Fruit fly (Drosophila melanogaster): ENCODE results near the gene Svip.

Gene Svip

DNA sequence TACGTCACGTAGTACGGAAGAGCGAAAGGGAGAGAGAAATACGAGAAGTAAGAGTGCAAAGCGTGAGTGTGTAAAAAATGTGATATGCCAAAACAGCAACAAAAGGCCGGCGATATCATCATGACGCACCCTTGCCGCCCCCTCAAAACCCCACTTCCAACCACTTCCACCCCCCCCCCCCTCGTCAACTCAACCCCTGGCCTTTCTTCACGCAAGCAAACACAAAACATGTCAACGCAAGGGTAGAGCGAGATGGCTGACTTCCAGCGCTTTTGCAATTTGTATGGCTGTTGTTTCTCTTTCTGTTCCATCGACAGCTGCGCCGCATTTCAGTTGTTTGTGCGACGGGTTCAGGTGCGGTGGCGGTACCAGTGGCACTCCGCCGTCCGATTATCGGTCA is 23.1 kb upstream of the Svip start (continued):
- TF ChIP-seq CG6163 (GFP tag; IDR thresholded peaks at IDR 0.05) (peak; percentile 79; the same call in 2 of the 3 replicates), cyc (GFP tag; optimal IDR thresholded peaks at IDR 0.05) (no peak), CG31627 (GFP tag; optimal IDR thresholded peaks at IDR 0.05) (no peak), Hr4 (GFP tag; optimal IDR thresholded peaks at IDR 0.05) (no peak), vri (GFP tag; optimal IDR thresholded peaks at IDR 0.05) (peak; percentile 21), acj6 (GFP tag; optimal IDR thresholded peaks at IDR 0.05) (no peak), CG7368 (GFP tag; optimal IDR thresholded peaks at IDR 0.05) (peak; percentile 32), Hr38 (GFP tag; optimal IDR thresholded peaks at IDR 0.05) (no peak)

DNA sequence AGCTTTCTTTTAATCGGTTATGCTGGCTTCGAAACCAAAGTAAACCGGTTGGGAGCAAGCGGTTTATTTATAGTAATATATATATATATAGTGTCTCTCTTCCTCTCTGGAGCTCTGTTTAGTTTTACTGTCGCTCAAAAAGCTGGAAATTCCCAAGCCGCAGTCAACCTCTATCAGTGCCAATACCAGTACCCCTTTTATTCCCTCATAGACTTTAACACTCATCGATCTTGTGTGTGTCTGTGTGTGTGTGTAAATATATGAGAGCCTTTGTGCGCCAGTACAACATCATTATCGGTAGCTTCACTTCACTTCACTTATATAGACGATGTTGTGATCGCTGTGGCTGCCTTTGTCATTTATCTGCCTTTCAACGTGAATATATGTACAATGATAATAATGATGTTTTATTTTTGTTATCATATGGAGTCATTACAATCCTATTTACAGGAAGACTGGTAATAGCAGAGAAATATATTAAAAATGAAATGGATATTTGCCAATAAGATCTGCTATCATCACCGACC is 20.8 kb upstream of the Svip start:
- TF ChIP-seq ss (GFP tag; optimal IDR thresholded peaks at IDR 0.05) (peak in 1 of 2 experiments; percentile 42), svp (GFP tag) (peak; percentile 72), Blimp-1 (GFP tag; optimal IDR thresholded peaks at IDR 0.05) (no peak), dsx (GFP tag; optimal IDR thresholded peaks at IDR 0.05; ENCODE audit: poor library complexity, severe bottlenecking) (peak; percentile 6), cyc (GFP tag; optimal IDR thresholded peaks at IDR 0.05) (no peak), Sox102F (GFP tag; optimal IDR thresholded peaks at IDR 0.05) (peak; percentile 5), CG15336 (GFP tag; IDR thresholded peaks at IDR 0.05) (0 out of 2 replicates have a peak, but pooled peaks have one; percentile 20), acj6 (GFP tag; optimal IDR thresholded peaks at IDR 0.05) (no peak), achi (GFP tag; optimal IDR thresholded peaks at IDR 0.05) (no peak), Ets96B (tag; optimal IDR thresholded peaks at IDR 0.05) (no peak), CG9139 (GFP tag; optimal IDR thresholded peaks at IDR 0.05) (peak; percentile 38), Sox14 (GFP tag; optimal IDR thresholded peaks at IDR 0.05) (peak; percentile 48), Lpt (GFP tag; optimal IDR thresholded peaks at IDR 0.05) (peak; percentile 26), CG11762 (GFP tag; optimal IDR thresholded peaks at IDR 0.05; ENCODE audit: insufficient read depth) (no peak), CG6163 (GFP tag; IDR thresholded peaks at IDR 0.05) (0 out of 3 replicates have a peak, but pooled peaks have one; percentile 37), lz (GFP tag; optimal IDR thresholded peaks at IDR 0.05) (no peak), fkh (GFP tag; optimal IDR thresholded peaks at IDR 0.05) (peak; percentile 10), Ets21C (GFP tag; optimal IDR thresholded peaks at IDR 0.05) (no peak), CG34406 (GFP tag; optimal IDR thresholded peaks at IDR 0.05) (no peak), fd59A (GFP tag; optimal IDR thresholded peaks at IDR 0.05) (no peak), CG16779 (tag; optimal IDR thresholded peaks at IDR 0.05) (peak; percentile 16), CG6276 (GFP tag; optimal IDR thresholded peaks at IDR 0.05) (no peak)

DNA sequence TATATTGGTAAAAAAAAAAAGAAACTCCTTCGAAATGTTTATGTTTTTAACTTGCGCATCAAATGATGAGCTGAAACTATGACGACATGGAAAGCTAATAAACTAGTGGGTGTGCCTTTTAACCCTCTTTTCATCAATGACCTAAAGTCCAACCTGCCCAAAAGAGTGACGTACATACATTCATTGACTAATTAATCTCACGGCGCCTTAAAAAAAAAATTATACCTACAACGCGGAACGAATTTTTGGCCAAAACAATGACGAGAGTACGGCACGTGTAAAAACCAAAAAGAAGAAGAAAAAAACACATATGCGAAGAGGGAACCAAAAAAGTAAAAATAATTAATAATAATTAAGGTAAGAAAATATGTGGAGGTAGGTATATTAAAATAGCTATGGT is 20.3 kb upstream of the Svip start, which contains the start of gene PGRP-LC:
Gene PGRP-LC, plus strand, starts transcription at position 301 of the 400 bp plus-strand sequence.
- TF ChIP-seq CG8119 (GFP tag; IDR thresholded peaks at IDR 0.05) (no peak), Eip78C (GFP tag) (peak; percentile 32)

DNA sequence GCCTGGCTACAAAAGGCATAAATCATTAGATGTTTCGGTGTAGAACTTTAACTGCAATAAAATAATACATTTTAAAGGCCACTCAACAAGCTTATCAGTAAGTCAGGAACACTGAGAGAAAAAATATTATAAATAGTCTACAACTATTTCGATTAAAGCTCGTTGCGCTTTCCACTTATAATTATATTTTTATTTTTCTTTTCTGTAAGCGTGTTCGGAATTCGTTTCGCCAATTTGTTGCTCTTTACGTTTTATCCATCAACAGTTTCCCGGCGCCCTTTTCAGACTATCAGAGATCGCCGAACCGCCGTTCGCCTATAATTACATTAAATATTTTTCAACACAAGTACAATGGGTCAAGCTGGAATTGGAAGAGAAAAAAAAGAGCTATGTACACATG is 19.8 kb upstream of the Svip start:
- TF ChIP-seq acj6 (GFP tag; optimal IDR thresholded peaks at IDR 0.05) (peak; percentile 20), eg (GFP tag; IDR thresholded peaks at IDR 0.05) (no peak), CG9139 (GFP tag; optimal IDR thresholded peaks at IDR 0.05) (no peak), svp (GFP tag) (peak; percentile 69), Eip75B (GFP tag; optimal IDR thresholded peaks at IDR 0.05) (no peak), CG15336 (GFP tag; IDR thresholded peaks at IDR 0.05) (no peak), cyc (GFP tag; optimal IDR thresholded peaks at IDR 0.05) (no peak), Sox15 (GFP tag; optimal IDR thresholded peaks at IDR 0.05) (peak; percentile 7), Sox14 (GFP tag; optimal IDR thresholded peaks at IDR 0.05) (peak; percentile 3), CG6163 (GFP tag; IDR thresholded peaks at IDR 0.05) (no peak), CG32006 (GFP tag; optimal IDR thresholded peaks at IDR 0.05) (peak; percentile 18), CG11762 (GFP tag; optimal IDR thresholded peaks at IDR 0.05; ENCODE audit: insufficient read depth) (peak; percentile 34), Gug (GFP tag; IDR thresholded peaks at IDR 0.05) (peak; percentile 12; the same call in 1 of the 2 replicates), Hr4 (GFP tag; optimal IDR thresholded peaks at IDR 0.05) (peak; percentile 23), Eip78C (GFP tag) (peak; percentile 80), Eip93F (GFP tag; optimal IDR thresholded peaks at IDR 0.05) (no peak), Ets96B (tag; optimal IDR thresholded peaks at IDR 0.05) (no peak), CG8119 (GFP tag; IDR thresholded peaks at IDR 0.05) (peak; percentile 21; the same call in 1 of the 3 replicates), fd85E (GFP tag; optimal IDR thresholded peaks at IDR 0.05) (no peak), CG6808 (GFP tag; optimal IDR thresholded peaks at IDR 0.05) (no peak), CG10669 (GFP tag; optimal IDR thresholded peaks at IDR 0.05) (no peak), salr (GFP tag; optimal IDR thresholded peaks at IDR 0.05) (no peak), pdm3 (GFP tag; optimal IDR thresholded peaks at IDR 0.05) (peak; percentile 45), achi (GFP tag; optimal IDR thresholded peaks at IDR 0.05) (no peak), CG1621 (tag; optimal IDR thresholded peaks at IDR 0.05) (no peak), topi (GFP tag; optimal IDR thresholded peaks at IDR 0.05) (no peak), Hr39 (GFP tag; optimal IDR thresholded peaks at IDR 0.05) (no peak), CG16779 (tag; optimal IDR thresholded peaks at IDR 0.05) (no peak), dsx (GFP tag; optimal IDR thresholded peaks at IDR 0.05; ENCODE audit: poor library complexity, severe bottlenecking) (no peak)

All from whole organism, prepupa.